Fruit fly (Drosophila melanogaster): Measurements from ENCODE around the gene TkR99D.

Gene TkR99D

DNA sequence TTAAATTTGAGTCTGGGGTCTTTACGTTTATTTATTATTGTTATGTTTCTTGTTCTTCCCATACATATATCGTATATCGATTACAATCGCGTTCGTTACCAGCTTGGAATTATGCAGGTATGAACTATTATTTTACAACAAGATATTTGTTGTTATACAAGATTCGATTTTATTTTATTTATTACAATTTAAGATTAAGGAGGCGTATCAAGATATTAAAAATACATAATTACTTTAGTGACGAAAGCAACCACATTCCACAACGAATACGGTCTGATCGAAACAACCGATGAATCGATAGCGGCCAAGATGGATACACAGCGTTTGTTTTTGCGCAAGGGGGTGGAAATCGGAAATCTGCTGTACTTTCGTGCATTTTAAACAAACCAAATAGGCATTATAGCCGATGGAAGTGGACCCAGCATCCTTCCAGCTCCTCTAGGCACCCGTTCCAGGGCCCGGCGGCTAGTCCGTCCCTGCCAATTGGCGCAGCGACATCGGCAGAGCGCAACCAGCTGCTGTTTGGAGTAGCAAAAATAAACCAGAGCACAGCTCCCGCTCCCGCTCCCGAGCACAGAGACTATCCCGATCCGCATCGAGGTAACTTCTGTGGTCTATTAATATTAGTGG lies 28.5 kb upstream of the TkR99D start, which contains the start of the genes CG15525 and CG11504 (continued):
- TF ChIP-seq Myb (GFP tag; optimal IDR thresholded peaks at IDR 0.05) (no peak), CG7372 (GFP tag; IDR thresholded peaks at IDR 0.05) (no peak), CG4282 (GFP tag; optimal IDR thresholded peaks at IDR 0.05) (no peak), nmo (GFP tag; optimal IDR thresholded peaks at IDR 0.05) (peak; percentile 62), lov (optimal IDR thresholded peaks at IDR 0.05) (no peak), lov (GFP tag; IDR thresholded peaks at IDR 0.05) (no peak), CG1603 (tag; optimal IDR thresholded peaks at IDR 0.05) (peak; percentile 64), Pdp1 (GFP tag; optimal IDR thresholded peaks at IDR 0.05) (peak; percentile 61 to 77), Dbx (GFP tag; IDR thresholded peaks at IDR 0.05) (peak; percentile 69; the same call in 2 of the 3 replicates), CkIIα-i1 (GFP tag; IDR thresholded peaks at IDR 0.05) (no peak), Neu2 (GFP tag; optimal IDR thresholded peaks at IDR 0.05; ENCODE audit: borderline replicate concordance) (no peak), Fer2 (tag; optimal IDR thresholded peaks at IDR 0.05) (no peak), inv (GFP tag; IDR thresholded peaks at IDR 0.05; ENCODE audit: partially characterized antibody) (peak; percentile 87), pfk (GFP tag; optimal IDR thresholded peaks at IDR 0.05) (no peak), ATbp (GFP tag; optimal IDR thresholded peaks at IDR 0.05) (no peak), gce (GFP tag; IDR thresholded peaks at IDR 0.05) (no peak), HmgZ (tag; optimal IDR thresholded peaks at IDR 0.05) (peak; percentile 63), CG3995 (GFP tag; optimal IDR thresholded peaks at IDR 0.05) (peak; percentile 10), wek (GFP tag; optimal IDR thresholded peaks at IDR 0.05) (no peak), crol (GFP tag; IDR thresholded peaks at IDR 0.05) (peak; percentile 81), CG2712 (tag; optimal IDR thresholded peaks at IDR 0.05) (no peak), slou (GFP tag; optimal IDR thresholded peaks at IDR 0.05) (no peak), pho (GFP tag; optimal IDR thresholded peaks at IDR 0.05) (peak; percentile 49), CG31365 (tag; optimal IDR thresholded peaks at IDR 0.05) (no peak), lmd (GFP tag; IDR thresholded peaks at IDR 0.05) (0 out of 2 replicates have a peak, but pooled peaks have one; percentile 33), pros (GFP tag; optimal IDR thresholded peaks at IDR 0.05) (no peak), CG6813 (GFP tag; optimal IDR thresholded peaks at IDR 0.05) (no peak), esg (GFP tag; conservative IDR thresholded peaks at IDR 0.05) (peak; percentile 72), sens-2 (GFP tag; IDR thresholded peaks at IDR 0.05) (no peak), B-H2 (GFP tag; optimal IDR thresholded peaks at IDR 0.05) (no peak), chm (GFP tag; IDR thresholded peaks at IDR 0.05) (0 out of 2 replicates have a peak, but pooled peaks have one; percentile 34), cas (GFP tag; IDR thresholded peaks at IDR 0.05) (peak; percentile 8; the same call in 1 of the 2 replicates), Hr3 (GFP tag; optimal IDR thresholded peaks at IDR 0.05) (peak; percentile 48), D19A (tag; optimal IDR thresholded peaks at IDR 0.05) (no peak), ssp (GFP tag; IDR thresholded peaks at IDR 0.05) (peak; percentile 22; the same call in 1 of the 2 replicates), CG30403 (GFP tag; optimal IDR thresholded peaks at IDR 0.05) (peak; percentile 71), CG12219 (GFP tag; optimal IDR thresholded peaks at IDR 0.05) (no peak), CG12104 (GFP tag; optimal IDR thresholded peaks at IDR 0.05) (no peak), Antp (GFP tag; optimal IDR thresholded peaks at IDR 0.05) (peak; percentile 32), tap (tag; optimal IDR thresholded peaks at IDR 0.05) (no peak), org-1 (GFP tag; optimal IDR thresholded peaks at IDR 0.05) (no peak), phol (tag; optimal IDR thresholded peaks at IDR 0.05) (peak; percentile 96), chif (GFP tag; optimal IDR thresholded peaks at IDR 0.05) (peak in 1 of 2 experiments; percentile 42), ase (GFP tag; IDR thresholded peaks at IDR 0.05) (peak; percentile 43; the same call in 1 of the 3 replicates), trem (tag; optimal IDR thresholded peaks at IDR 0.05) (peak; percentile 85), sna (GFP tag; IDR thresholded peaks at IDR 0.05; ENCODE audit: partially characterized antibody) (peak; percentile 89), Nf-YC (tag; optimal IDR thresholded peaks at IDR 0.05) (no peak), sug (tag; optimal IDR thresholded peaks at IDR 0.05) (no peak), Gsc (GFP tag; IDR thresholded peaks at IDR 0.05) (no peak), CG42726 (GFP tag; IDR thresholded peaks at IDR 0.05; ENCODE audit: partially characterized antibody) (peak; percentile 41; the same call in 1 of the 2 replicates)
